Fruit fly (Drosophila melanogaster): Measurements from ENCODE around the gene Duba.

dm6 chr3L:11630684-11631083 is 21.4 kb upstream of the Duba start:
- TF ChIP-seq N (GFP tag; optimal IDR thresholded peaks at IDR 0.05) (no peak), h (GFP tag; optimal IDR thresholded peaks at IDR 0.05) (no peak), psq (GFP tag; optimal IDR thresholded peaks at IDR 0.05) (no peak), Hnf4 (GFP tag; optimal IDR thresholded peaks at IDR 0.05) (peak; percentile 37), usp (GFP tag; optimal IDR thresholded peaks at IDR 0.05) (no peak), br (GFP tag; optimal IDR thresholded peaks at IDR 0.05) (no peak), pan (optimal IDR thresholded peaks at IDR 0.05) (no peak), foxo (GFP tag; optimal IDR thresholded peaks at IDR 0.05) (peak in 1 of 2 experiments; percentile 4), HLH106 (tag; optimal IDR thresholded peaks at IDR 0.05) (no peak), sv (GFP tag; optimal IDR thresholded peaks at IDR 0.05) (no peak), Hr78 (GFP tag; optimal IDR thresholded peaks at IDR 0.05) (no peak), Abd-B (GFP tag; optimal IDR thresholded peaks at IDR 0.05) (no peak), Rel (GFP tag; optimal IDR thresholded peaks at IDR 0.05) (no peak), Rel (tag; optimal IDR thresholded peaks at IDR 0.05) (no peak)
